Fruit fly (Drosophila melanogaster): ENCODE measurements around the gene ppk16.

DNA sequence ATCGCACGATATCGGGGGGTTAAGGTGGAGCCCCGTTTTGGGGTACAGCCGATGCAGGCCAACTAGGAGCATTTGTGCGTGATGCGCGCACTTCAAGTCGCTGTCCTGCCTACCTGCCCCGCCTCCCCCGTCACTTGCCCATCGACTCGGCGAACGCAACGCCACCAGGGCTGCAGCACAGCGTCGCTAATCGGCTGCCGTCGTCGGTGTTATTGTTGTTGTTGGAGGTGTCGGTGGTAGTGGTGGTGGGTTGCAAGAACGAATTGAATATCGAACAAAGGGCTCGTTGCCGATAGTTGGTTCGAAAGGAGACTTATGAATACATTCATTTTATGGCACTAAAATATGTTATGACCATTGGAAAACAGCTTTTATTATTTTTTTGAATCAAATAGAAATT, 16.0 kb downstream of the ppk16 start:
- 0 out of 2 replicates have a peak, but pooled peaks have one; percentile 12 for TF ChIP-seq Awh (GFP tag; IDR thresholded peaks at IDR 0.05)
- TF ChIP-seq CG11504 (tag; optimal IDR thresholded peaks at IDR 0.05) = no peak
- TF ChIP-seq H2.0 (GFP tag; IDR thresholded peaks at IDR 0.05) = peak; percentile 48; the same call in 1 of the 2 replicates
- TF ChIP-seq ind (GFP tag; optimal IDR thresholded peaks at IDR 0.05) = peak; percentile 55
- no peak for TF ChIP-seq wek (GFP tag; optimal IDR thresholded peaks at IDR 0.05)
- no peak for TF ChIP-seq tll (GFP tag; optimal IDR thresholded peaks at IDR 0.05)
- no peak for TF ChIP-seq pan (optimal IDR thresholded peaks at IDR 0.05)
- peak in 1 of 2 experiments; percentile 72 for TF ChIP-seq pan (GFP tag; optimal IDR thresholded peaks at IDR 0.05 in 1 of 2, IDR thresholded peaks at IDR 0.05 in 1 of 2)
- peak; percentile 45 for TF ChIP-seq ems (GFP tag; optimal IDR thresholded peaks at IDR 0.05)
- no peak for TF ChIP-seq CG11398 (GFP tag; optimal IDR thresholded peaks at IDR 0.05)
